Worm (Caenorhabditis elegans): ENCODE results near the gene attf-2.

DNA sequence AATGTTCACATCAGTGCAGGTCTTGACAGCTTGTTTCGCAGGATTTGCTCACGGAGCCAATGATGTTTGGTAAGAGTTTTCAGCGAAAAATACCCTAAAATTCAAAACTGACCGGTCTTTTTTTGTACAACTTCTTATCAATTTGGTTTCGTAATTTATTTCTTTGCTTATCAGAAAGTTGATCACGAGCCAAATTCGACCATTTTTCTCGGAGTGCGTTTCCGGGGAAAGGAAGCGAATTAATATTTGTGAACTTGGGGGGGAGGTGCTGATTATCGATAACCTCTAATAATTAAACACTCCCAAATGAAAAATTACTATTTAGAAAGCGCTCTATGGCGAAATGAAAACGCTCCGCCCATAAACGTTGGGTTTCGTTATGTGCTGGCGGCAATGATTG is 9.3 kb downstream of the attf-2 start:
- TF ChIP-seq ama-1 (optimal IDR thresholded peaks at IDR 0.05) (no peak), hmbx-1 (tag; optimal IDR thresholded peaks at IDR 0.05) (no peak), F13C5.2 (tag; optimal IDR thresholded peaks at IDR 0.05) (no peak), scrt-1 (GFP tag; IDR thresholded peaks at IDR 0.05) (no peak), ets-7 (tag; optimal IDR thresholded peaks at IDR 0.05) (no peak), ceh-36 (tag; optimal IDR thresholded peaks at IDR 0.05) (no peak), pes-1 (GFP tag; IDR thresholded peaks at IDR 0.05) (no peak), sea-1 (GFP tag; conservative IDR thresholded peaks at IDR 0.05) (no peak), aly-1 (tag; optimal IDR thresholded peaks at IDR 0.05) (no peak), B0310.2 (tag; optimal IDR thresholded peaks at IDR 0.05) (no peak)

All from whole organism, early embryonic.